Fruit fly (Drosophila melanogaster): ENCODE measurements around the gene Cat.

Gene Cat

DNA sequence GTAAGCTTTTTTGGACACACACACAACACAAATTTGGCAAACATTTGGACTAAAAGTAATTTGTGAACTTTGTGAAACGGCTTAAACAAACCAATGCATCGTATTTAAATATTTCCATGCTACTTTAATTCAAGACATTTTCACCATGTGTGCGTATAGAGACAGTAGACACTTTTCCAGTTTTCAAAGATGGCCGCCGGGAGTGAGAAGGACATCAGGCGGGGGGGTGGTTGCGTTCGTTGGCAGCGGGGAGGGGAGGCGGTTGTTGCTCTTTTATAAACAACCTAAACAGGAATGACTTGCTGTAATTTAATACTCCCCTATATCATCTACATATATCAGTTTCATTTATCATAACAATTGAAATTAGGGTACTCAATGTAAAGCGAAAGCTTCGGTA lies 31.0 kb downstream of the Cat start:
- no peak for TF ChIP-seq D1 (tag; optimal IDR thresholded peaks at IDR 0.05)
- TF ChIP-seq CG8301 (tag; optimal IDR thresholded peaks at IDR 0.05), result no peak
- TF ChIP-seq CG15710 (tag; optimal IDR thresholded peaks at IDR 0.05), result no peak
- TF ChIP-seq CG34367 (tag; optimal IDR thresholded peaks at IDR 0.05), result no peak
- TF ChIP-seq gl (tag; optimal IDR thresholded peaks at IDR 0.05), result no peak
- no peak for TF ChIP-seq CG4496 (GFP tag; IDR thresholded peaks at IDR 0.05)
- TF ChIP-seq CG14655 (GFP tag; optimal IDR thresholded peaks at IDR 0.05), result no peak
- TF ChIP-seq EcR (GFP tag; optimal IDR thresholded peaks at IDR 0.05), result no peak
- no peak for TF ChIP-seq Snoo (tag; optimal IDR thresholded peaks at IDR 0.05)
- no peak for TF ChIP-seq rn (GFP tag; IDR thresholded peaks at IDR 0.05)
- TF ChIP-seq Pif1A (GFP tag; optimal IDR thresholded peaks at IDR 0.05), result no peak
- no peak for TF ChIP-seq Ets98B (GFP tag; IDR thresholded peaks at IDR 0.05)

DNA sequence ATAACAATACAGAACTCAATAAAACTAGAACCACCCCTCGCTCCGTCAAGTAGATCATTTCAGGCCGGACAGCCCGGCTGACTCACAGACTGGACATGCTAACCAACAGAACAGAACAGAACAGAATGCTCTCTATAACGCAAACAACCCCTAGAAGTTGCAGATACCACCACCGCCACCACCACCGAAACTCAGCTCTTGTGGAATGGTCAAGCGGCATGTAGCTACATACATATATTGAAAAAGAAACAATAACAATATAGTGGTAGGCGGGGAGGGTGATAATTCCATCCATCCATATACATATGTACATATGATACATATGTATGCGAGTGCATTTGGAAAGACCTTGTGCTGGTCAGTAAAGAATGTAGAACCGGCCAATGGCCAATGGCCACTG lies 32.0 kb downstream of the Cat start:
- TF ChIP-seq Pif1A (GFP tag; optimal IDR thresholded peaks at IDR 0.05) (no peak), CG34367 (tag; optimal IDR thresholded peaks at IDR 0.05) (no peak), D1 (tag; optimal IDR thresholded peaks at IDR 0.05) (no peak)

DNA sequence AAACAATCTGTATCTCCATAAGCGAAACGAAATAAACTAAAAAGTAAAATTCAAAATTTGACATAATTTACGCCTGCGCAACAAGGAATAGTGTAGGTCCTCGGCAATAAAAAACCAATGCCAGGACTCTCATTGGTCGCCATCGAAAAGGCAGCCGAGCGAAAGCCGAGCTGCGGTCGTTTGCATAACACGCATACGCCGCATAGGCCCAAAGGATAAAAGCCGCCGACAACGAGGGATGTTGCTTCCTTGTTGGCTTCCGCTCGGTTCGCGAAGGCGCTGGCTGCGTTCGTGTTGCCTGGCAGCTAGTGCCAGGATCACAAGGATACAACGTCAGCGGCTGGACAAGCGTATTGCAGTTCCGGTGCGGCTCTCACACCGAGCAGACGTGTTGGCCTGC lies 38.1 kb downstream of the Cat start:
- no peak for TF ChIP-seq CG8301 (tag; optimal IDR thresholded peaks at IDR 0.05)

DNA sequence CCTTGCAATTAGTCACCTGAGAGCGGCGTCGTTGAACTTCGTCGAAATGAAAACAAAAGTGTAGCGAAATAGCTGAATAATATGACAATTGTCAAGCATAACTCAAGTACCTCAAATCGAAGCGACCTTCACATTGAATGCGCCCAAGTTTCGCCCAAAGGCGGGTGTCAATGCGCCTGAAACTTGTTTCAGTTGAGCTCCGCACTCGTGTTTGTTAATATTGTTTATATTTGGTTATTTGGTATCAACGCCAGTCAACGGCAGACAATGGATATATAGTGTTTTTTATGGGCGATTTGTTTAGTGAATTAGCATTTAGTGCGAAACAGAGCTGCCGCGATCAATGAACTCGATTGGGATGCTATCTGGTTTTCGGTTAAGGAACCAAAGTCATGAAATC lies 39.5 kb downstream of the Cat start:
- no peak for TF ChIP-seq CG8159 (tag; optimal IDR thresholded peaks at IDR 0.05)
- no peak for TF ChIP-seq EcR (GFP tag; optimal IDR thresholded peaks at IDR 0.05)
- TF ChIP-seq CG14655 (GFP tag; optimal IDR thresholded peaks at IDR 0.05), result no peak
- no peak for TF ChIP-seq CG34367 (tag; optimal IDR thresholded peaks at IDR 0.05)
- no peak for TF ChIP-seq D1 (tag; optimal IDR thresholded peaks at IDR 0.05)
- TF ChIP-seq Pif1A (GFP tag; optimal IDR thresholded peaks at IDR 0.05), result no peak
- no peak for TF ChIP-seq CG32121 (GFP tag; IDR thresholded peaks at IDR 0.05)
- no peak for TF ChIP-seq CG10348 (GFP tag; IDR thresholded peaks at IDR 0.05)
- TF ChIP-seq CG8301 (tag; optimal IDR thresholded peaks at IDR 0.05), result no peak

DNA sequence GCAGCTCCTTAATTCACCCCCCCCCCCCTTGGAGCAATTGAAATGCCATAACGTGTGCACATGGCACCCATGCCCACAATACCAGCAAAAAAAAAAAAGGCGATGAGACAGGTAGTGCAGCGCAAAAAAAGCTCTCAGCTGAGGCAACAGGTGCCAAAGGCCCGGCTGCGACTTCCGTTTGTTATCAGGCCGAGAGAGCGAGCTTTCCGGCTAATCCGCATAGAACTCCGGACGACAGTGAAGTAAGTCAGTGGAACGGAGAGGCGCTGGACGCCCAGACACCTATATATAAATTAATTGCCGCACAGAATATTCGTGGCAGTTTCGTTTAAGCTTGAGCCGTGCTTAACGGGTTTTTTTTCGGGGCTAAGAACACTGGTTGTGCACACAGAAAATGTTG lies 40.9 kb downstream of the Cat start, which contains the start of gene CG6865:
Gene CG6865 (plus strand): TSS at position 321 of the 400 bp plus-strand sequence.
- TF ChIP-seq CG8159 (tag; optimal IDR thresholded peaks at IDR 0.05) (no peak), CG32121 (GFP tag; IDR thresholded peaks at IDR 0.05) (no peak), CG12605 (GFP tag; IDR thresholded peaks at IDR 0.05) (no peak)

DNA sequence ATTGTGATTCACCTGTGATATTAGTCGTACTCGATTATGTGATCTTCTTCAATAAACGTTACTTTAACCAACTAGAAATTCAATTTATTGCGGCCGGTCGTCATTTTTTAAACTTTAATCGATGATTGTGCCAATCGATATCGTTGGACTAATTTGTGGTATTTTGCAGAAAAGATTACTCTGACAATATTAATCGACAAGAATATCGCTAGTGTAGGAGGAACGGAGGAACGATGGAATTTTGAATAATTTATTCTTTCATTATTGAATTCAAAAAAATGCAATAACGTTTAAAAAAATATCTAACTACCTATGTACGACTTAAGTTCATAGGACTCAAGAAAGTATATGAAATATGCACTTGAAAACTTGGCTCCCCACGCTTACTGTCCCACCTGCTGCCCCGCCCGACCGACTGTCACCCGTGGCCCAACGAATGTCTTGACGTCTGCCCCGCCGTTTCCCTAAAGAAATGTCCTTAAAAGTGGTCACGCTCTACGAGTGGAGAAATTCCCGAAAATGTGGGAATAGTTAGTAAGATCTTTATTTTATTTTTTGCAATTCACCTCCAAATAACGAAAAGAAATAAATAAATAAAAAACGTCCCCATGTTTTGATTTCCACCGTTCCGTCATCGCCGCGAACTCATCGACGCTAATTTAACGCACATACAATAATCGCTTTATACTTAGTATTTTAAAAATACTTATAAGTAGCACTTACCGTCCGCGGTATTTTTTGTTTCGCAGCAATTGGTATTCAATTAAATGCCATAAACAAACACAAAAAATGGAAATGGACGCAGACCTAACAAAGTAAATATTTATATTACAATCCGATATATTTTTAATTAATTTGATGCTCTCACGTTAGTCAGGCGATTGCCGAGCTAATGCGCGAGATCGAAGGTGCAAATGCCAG lies 43.3 kb downstream of the Cat start, which contains the start of gene CG14074:
Gene CG14074 (plus strand): TSS at position 779 of the 921 bp plus-strand sequence.
- TF ChIP-seq Ets98B (GFP tag; IDR thresholded peaks at IDR 0.05) (no peak), CG13204 (GFP tag; optimal IDR thresholded peaks at IDR 0.05) (no peak), EcR (GFP tag; optimal IDR thresholded peaks at IDR 0.05) (no peak), CG4496 (GFP tag; IDR thresholded peaks at IDR 0.05) (no peak), CG9948 (tag; optimal IDR thresholded peaks at IDR 0.05) (no peak), CG15710 (tag; optimal IDR thresholded peaks at IDR 0.05) (no peak), Pif1B (GFP tag; optimal IDR thresholded peaks at IDR 0.05) (no peak), D1 (tag; optimal IDR thresholded peaks at IDR 0.05) (no peak), CG12605 (GFP tag; IDR thresholded peaks at IDR 0.05) (no peak), CG32121 (GFP tag; IDR thresholded peaks at IDR 0.05) (no peak), rn (GFP tag; IDR thresholded peaks at IDR 0.05) (no peak), Pif1A (GFP tag; optimal IDR thresholded peaks at IDR 0.05) (no peak), CG8159 (tag; optimal IDR thresholded peaks at IDR 0.05) (no peak)

DNA sequence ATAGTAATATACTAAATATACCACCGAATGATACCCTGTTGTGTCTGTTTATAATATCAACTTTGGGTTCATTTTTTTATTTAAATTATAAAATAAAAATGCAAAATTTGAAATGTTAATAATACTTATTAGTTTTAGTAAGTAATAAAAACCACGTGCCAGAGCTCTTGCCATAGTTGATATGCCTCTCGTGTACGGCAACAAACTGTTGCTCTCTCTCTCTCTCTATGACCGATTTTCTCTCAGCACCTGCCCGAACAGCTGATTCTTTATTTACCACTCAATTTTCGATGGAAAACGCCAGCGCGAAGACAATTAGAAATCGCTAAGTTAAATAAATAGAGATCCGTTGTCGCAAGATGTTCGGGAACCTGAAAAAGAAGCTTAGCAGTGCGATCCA lies 45.1 kb downstream of the Cat start, which contains the start of gene Dysb:
Gene Dysb (plus strand): TSS at position 251 of the 400 bp plus-strand sequence.
- TF ChIP-seq fd96Ca (GFP tag; IDR thresholded peaks at IDR 0.05) (no peak; the same call in 2 of the 3 replicates), EcR (GFP tag; optimal IDR thresholded peaks at IDR 0.05) (no peak), CG34367 (tag; optimal IDR thresholded peaks at IDR 0.05) (peak; percentile 70), CG8159 (tag; optimal IDR thresholded peaks at IDR 0.05) (peak; percentile 79), CG8301 (tag; optimal IDR thresholded peaks at IDR 0.05) (peak; percentile 80), CG13204 (GFP tag; optimal IDR thresholded peaks at IDR 0.05) (no peak), Pif1B (GFP tag; optimal IDR thresholded peaks at IDR 0.05) (peak; percentile 82), CG4496 (GFP tag; IDR thresholded peaks at IDR 0.05) (peak; percentile 93), Ets98B (GFP tag; IDR thresholded peaks at IDR 0.05) (peak; percentile 96), CG17806 (tag; optimal IDR thresholded peaks at IDR 0.05) (peak; percentile 83), Pif1A (GFP tag; optimal IDR thresholded peaks at IDR 0.05) (peak; percentile 76), rn (GFP tag; IDR thresholded peaks at IDR 0.05) (no peak; the same call in 1 of the 2 replicates), CG9948 (tag; optimal IDR thresholded peaks at IDR 0.05) (peak; percentile 70), Snoo (tag; optimal IDR thresholded peaks at IDR 0.05) (peak; percentile 81), CG10348 (GFP tag; IDR thresholded peaks at IDR 0.05) (0 out of 2 replicates have a peak, but pooled peaks have one; percentile 26), CG14655 (GFP tag; optimal IDR thresholded peaks at IDR 0.05) (no peak), CG15710 (tag; optimal IDR thresholded peaks at IDR 0.05) (peak; percentile 75), CG32121 (GFP tag; IDR thresholded peaks at IDR 0.05) (peak; percentile 90), gl (tag; optimal IDR thresholded peaks at IDR 0.05) (no peak), D1 (tag; optimal IDR thresholded peaks at IDR 0.05) (peak; percentile 46), CG12605 (GFP tag; IDR thresholded peaks at IDR 0.05) (peak; percentile 92)
